Fruit fly (Drosophila melanogaster) whole organism, adult: ENCODE results near the gene CG14073.

Experiments
- CG14711 ChIP-seq: fragments of 200-800 bp; sonication (Bioruptor generic); optimal IDR thresholded peaks from 2 replicates; lab custom pipeline; 2018; ENCODE audit warnings: missing biosample characterization, mild to moderate bottlenecking, missing genetic modification characterization, moderate library complexity
- CG5204 ChIP-seq: fragments of 200-800 bp; sonication (Bioruptor generic); optimal IDR thresholded peaks from 2 replicates; lab custom pipeline; 2016; ENCODE audit warnings: missing biosample characterization, missing genetic modification characterization
- CG7101 ChIP-seq: fragments of 200-800 bp; sonication (Bioruptor generic); optimal IDR thresholded peaks from 2 replicates; lab custom pipeline; 2018; ENCODE audit warnings: missing biosample characterization, mild to moderate bottlenecking, missing genetic modification characterization, moderate library complexity
- Crg-1 ChIP-seq: fragments of 200-800 bp; sonication (Bioruptor generic); optimal IDR thresholded peaks from 2 replicates; lab custom pipeline; 2016; ENCODE audit warnings: missing biosample characterization, missing genetic modification characterization
- pad ChIP-seq: fragments of 200-800 bp; sonication (Bioruptor generic); optimal IDR thresholded peaks from 3 replicates; lab custom pipeline; 2017; ENCODE audit warnings: missing biosample characterization, missing genetic modification characterization, mild to moderate bottlenecking, moderate library complexity, missing genetic modification reagents
- toe ChIP-seq: fragments of 200-800 bp; sonication (Bioruptor generic); optimal IDR thresholded peaks from 2 replicates; lab custom pipeline; 2016; ENCODE audit warnings: missing biosample characterization, missing genetic modification characterization

- TF ChIP-seq pad (GFP tag; lab: Kevin White, UChicago), result peak; percentile 39
- no peak for TF ChIP-seq CG7101 (tag; lab: Kevin White, UChicago)
- no peak for TF ChIP-seq CG5204
- TF ChIP-seq CG14711, result no peak
- TF ChIP-seq toe (GFP tag; lab: Kevin White, UChicago), result no peak
- TF ChIP-seq Crg-1 (GFP tag; lab: Kevin White, UChicago), result no peak
These were observed 19.5 kb upstream of the CG14073 start for dm6 chr3L:18839996-18840369.
